Fruit fly (Drosophila melanogaster) whole organism, prepupa: ENCODE results near the gene Syx1A.

Experiments
- CG10631 ChIP-seq: fragments of 200-800 bp; sonication (Bioruptor generic); optimal IDR thresholded peaks from 2 replicates; lab custom pipeline; 2016; ENCODE audit warnings: missing biosample characterization, missing genetic modification characterization
- CG11762 ChIP-seq: fragments of 200-800 bp; sonication (Bioruptor generic); optimal IDR thresholded peaks from 3 replicates; lab custom pipeline; 2016; ENCODE audit warnings: missing biosample characterization, missing genetic modification characterization; ENCODE audit not compliant: insufficient read depth
- CG11902 ChIP-seq: fragments of 200-800 bp; sonication (Bioruptor generic); optimal IDR thresholded peaks from 3 replicates; lab custom pipeline; 2016; ENCODE audit warnings: missing biosample characterization, missing genetic modification characterization
- CG1621 ChIP-seq: fragments of 200-800 bp; sonication (Bioruptor generic); optimal IDR thresholded peaks from 3 replicates; lab custom pipeline; 2018; ENCODE audit warnings: missing biosample characterization, mild to moderate bottlenecking, missing genetic modification characterization
- CG3032 ChIP-seq: fragments of 200-800 bp; optimal IDR thresholded peaks from 2 replicates; lab custom pipeline; 2019; ENCODE audit warnings: missing biosample characterization, mild to moderate bottlenecking, missing genetic modification characterization, moderate library complexity
- CG32006 ChIP-seq: fragments of 200-800 bp; sonication (Bioruptor generic); optimal IDR thresholded peaks from 3 replicates; lab custom pipeline; 2017; ENCODE audit warnings: missing biosample characterization, mild to moderate bottlenecking, missing genetic modification characterization
- CG34406 ChIP-seq: fragments of 200-800 bp; sonication (Bioruptor generic); optimal IDR thresholded peaks from 3 replicates; lab custom pipeline; 2016; ENCODE audit warnings: missing biosample characterization, missing genetic modification characterization
- CG3919 ChIP-seq: fragments of 200-800 bp; sonication (Bioruptor generic); optimal IDR thresholded peaks from 3 replicates; lab custom pipeline; 2016; ENCODE audit warnings: missing biosample characterization, missing genetic modification characterization
- CG6276 ChIP-seq: fragments of 200-800 bp; sonication (Bioruptor generic); optimal IDR thresholded peaks from 2 replicates; lab custom pipeline; 2017; ENCODE audit warnings: missing biosample characterization, mild to moderate bottlenecking, missing genetic modification characterization
- CG6808 ChIP-seq: fragments of 200-800 bp; sonication (Bioruptor generic); optimal IDR thresholded peaks from 3 replicates; lab custom pipeline; 2017; ENCODE audit warnings: missing biosample characterization, missing genetic modification characterization, mild to moderate bottlenecking, moderate library complexity, missing genetic modification reagents
- CG6854 ChIP-seq: fragments of 200-800 bp; sonication (Bioruptor generic); optimal IDR thresholded peaks from 2 replicates; lab custom pipeline; 2017; ENCODE audit warnings: missing biosample characterization, mild to moderate bottlenecking, missing genetic modification characterization
- CG7368 ChIP-seq: fragments of 200-800 bp; sonication (Bioruptor generic); optimal IDR thresholded peaks from 3 replicates; lab custom pipeline; 2016; ENCODE audit warnings: missing biosample characterization, missing genetic modification characterization
- CG8319 ChIP-seq: fragments of 200-800 bp; sonication (Bioruptor generic); optimal IDR thresholded peaks from 3 replicates; lab custom pipeline; 2016; ENCODE audit warnings: missing biosample characterization, missing genetic modification characterization
- CG8632 ChIP-seq: fragments of 200-800 bp; sonication (Bioruptor generic); optimal IDR thresholded peaks from 3 replicates; lab custom pipeline; 2016; ENCODE audit warnings: missing biosample characterization, missing genetic modification characterization
- CG9139 ChIP-seq: fragments of 200-800 bp; sonication (Bioruptor generic); optimal IDR thresholded peaks from 3 replicates; lab custom pipeline; 2017; ENCODE audit warnings: missing biosample characterization, mild to moderate bottlenecking, missing genetic modification characterization
- Eip75B ChIP-seq: fragments of 200-800 bp; sonication (Bioruptor generic); optimal IDR thresholded peaks from 3 replicates; lab custom pipeline; 2016; ENCODE audit warnings: missing biosample characterization, missing genetic modification characterization
- Eip93F ChIP-seq: fragments of 200-800 bp; sonication (Bioruptor generic); optimal IDR thresholded peaks from 2 replicates; lab custom pipeline; 2016; ENCODE audit warnings: missing biosample characterization, mild to moderate bottlenecking, missing genetic modification characterization
- Hr38 ChIP-seq: sonication (Bioruptor generic); optimal IDR thresholded peaks from 2 replicates; lab custom pipeline; 2016; ENCODE audit warnings: missing biosample characterization, missing genetic modification characterization
- Lpt ChIP-seq: fragments of 200-800 bp; sonication (Bioruptor generic); optimal IDR thresholded peaks from 3 replicates; lab custom pipeline; 2016; ENCODE audit warnings: missing biosample characterization, missing genetic modification characterization
- Met ChIP-seq: fragments of 200-800 bp; sonication (Bioruptor generic); optimal IDR thresholded peaks from 3 replicates; lab custom pipeline; 2016; ENCODE audit warnings: missing biosample characterization, missing genetic modification characterization
- Sox14 ChIP-seq: fragments of 200-800 bp; sonication (Bioruptor generic); optimal IDR thresholded peaks from 3 replicates; lab custom pipeline; 2016; ENCODE audit warnings: missing biosample characterization, missing genetic modification characterization
- Sox15 ChIP-seq: fragments of 200-800 bp; sonication (Bioruptor generic); optimal IDR thresholded peaks from 3 replicates; lab custom pipeline; 2016; ENCODE audit warnings: missing biosample characterization, missing genetic modification characterization
- dac ChIP-seq: fragments of 200-800 bp; sonication (Bioruptor generic); optimal IDR thresholded peaks from 2 replicates; lab custom pipeline; 2017; ENCODE audit warnings: missing biosample characterization, mild to moderate bottlenecking, missing genetic modification characterization
- dsx ChIP-seq: fragments of 200-800 bp; optimal IDR thresholded peaks from 3 replicates; lab custom pipeline; 2019; ENCODE audit warnings: missing biosample characterization, mild to moderate bottlenecking, missing genetic modification characterization, moderate library complexity; ENCODE audit not compliant: poor library complexity, severe bottlenecking
- esn ChIP-seq: fragments of 200-800 bp; sonication (Bioruptor generic); optimal IDR thresholded peaks from 2 replicates; lab custom pipeline; 2016; ENCODE audit warnings: missing biosample characterization, mild to moderate bottlenecking, missing genetic modification characterization, moderate library complexity
- fd59A ChIP-seq: fragments of 200-800 bp; sonication (Bioruptor generic); optimal IDR thresholded peaks from 2 replicates; lab custom pipeline; 2017; ENCODE audit warnings: missing biosample characterization, mild to moderate bottlenecking, missing genetic modification characterization, missing genetic modification reagents
- fd85E ChIP-seq: fragments of 200-800 bp; sonication (Bioruptor generic); optimal IDR thresholded peaks from 3 replicates; lab custom pipeline; 2016; ENCODE audit warnings: missing biosample characterization, missing genetic modification characterization
- fkh ChIP-seq: fragments of 200-800 bp; sonication (Bioruptor generic); optimal IDR thresholded peaks from 3 replicates; lab custom pipeline; 2017; ENCODE audit warnings: missing biosample characterization, mild to moderate bottlenecking, missing genetic modification characterization, moderate library complexity
- lz ChIP-seq: fragments of 200-800 bp; sonication (Bioruptor generic); optimal IDR thresholded peaks from 3 replicates; lab custom pipeline; 2016; ENCODE audit warnings: missing biosample characterization, missing genetic modification characterization
- net ChIP-seq: fragments of 200-800 bp; sonication (Bioruptor generic); optimal IDR thresholded peaks from 3 replicates; lab custom pipeline; 2016; ENCODE audit warnings: missing biosample characterization, missing genetic modification characterization
- pdm3 ChIP-seq: fragments of 200-800 bp; sonication (Bioruptor generic); optimal IDR thresholded peaks from 3 replicates; lab custom pipeline; 2016; ENCODE audit warnings: missing biosample characterization, missing genetic modification characterization
- salr ChIP-seq, 2 experiments: fragments of 200-800 bp; sonication (Bioruptor generic); optimal IDR thresholded peaks; 3 replicates each; lab custom pipeline; 2016 to 2018; ENCODE audit warnings: missing biosample characterization in 2 of 2, missing genetic modification characterization in 2 of 2, mild to moderate bottlenecking in 1 of 2
- spab ChIP-seq: fragments of 200-800 bp; sonication (Bioruptor generic); optimal IDR thresholded peaks from 2 replicates; lab custom pipeline; 2017; ENCODE audit warnings: missing biosample characterization, mild to moderate bottlenecking, missing genetic modification characterization, missing genetic modification reagents
- ss ChIP-seq, 2 experiments: fragments of 200-800 bp; sonication (Bioruptor generic); optimal IDR thresholded peaks; 2 replicates in 1 of 2; 3 replicates in 1 of 2; lab custom pipeline; 2017 to 2018; ENCODE audit warnings: mild to moderate bottlenecking in 2 of 2, missing biosample characterization in 2 of 2, missing genetic modification characterization in 2 of 2, moderate library complexity in 1 of 2
- svp ChIP-seq: fragments of 200-800 bp; sonication (Bioruptor generic); peaks from one replicate; lab custom pipeline; 2016; ENCODE audit warnings: missing biosample characterization, missing genetic modification characterization
- vri ChIP-seq: fragments of 200-800 bp; sonication (Bioruptor generic); optimal IDR thresholded peaks from 3 replicates; lab custom pipeline; 2016; ENCODE audit warnings: missing biosample characterization, mild to moderate bottlenecking, missing genetic modification characterization

Gene Syx1A

DNA sequence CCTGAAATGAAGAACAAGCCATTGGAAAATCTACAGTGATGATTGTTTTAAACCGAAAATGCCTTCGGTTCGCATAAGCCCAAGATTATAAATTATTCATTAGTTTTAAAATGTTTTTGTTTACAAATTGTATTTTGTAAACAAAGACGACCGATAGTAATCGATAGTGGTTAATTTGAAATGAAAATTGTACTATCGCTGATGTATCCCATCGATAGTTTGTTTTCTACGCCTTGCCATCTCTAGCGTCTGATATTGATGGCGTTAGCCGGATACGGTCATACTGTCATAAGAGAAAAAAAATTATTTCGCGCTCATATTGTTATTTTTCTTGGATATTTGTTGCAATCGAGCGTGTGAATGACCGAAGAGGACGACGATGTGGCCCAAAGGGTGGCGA, 47.5 kb downstream of the Syx1A start, which contains the start of gene SMC1:
Gene SMC1 (plus strand): TSS at position 247 of the 400 bp plus-strand sequence.
- TF ChIP-seq CG3919 (no peak), Sox14 (GFP tag; lab: Kevin White, UChicago) (peak; percentile 94), esn (GFP tag; lab: Kevin White, UChicago) (peak; percentile 47), Lpt (GFP tag; lab: Kevin White, UChicago) (no peak), fkh (GFP tag; lab: Kevin White, UChicago) (peak; percentile 99), CG3032 (peak; percentile 27), CG7368 (GFP tag; lab: Kevin White, UChicago) (no peak), dsx (GFP tag; lab: Kevin White, UChicago) (peak; percentile 62), salr (GFP tag; optimal IDR thresholded peaks at IDR 0.05; lab: Kevin White, UChicago) (no peak), lz (GFP tag; lab: Kevin White, UChicago) (peak; percentile 40), CG11762 (no peak), dac (GFP tag; lab: Kevin White, UChicago) (no peak), svp (GFP tag; lab: Kevin White, UChicago) (no peak)

DNA sequence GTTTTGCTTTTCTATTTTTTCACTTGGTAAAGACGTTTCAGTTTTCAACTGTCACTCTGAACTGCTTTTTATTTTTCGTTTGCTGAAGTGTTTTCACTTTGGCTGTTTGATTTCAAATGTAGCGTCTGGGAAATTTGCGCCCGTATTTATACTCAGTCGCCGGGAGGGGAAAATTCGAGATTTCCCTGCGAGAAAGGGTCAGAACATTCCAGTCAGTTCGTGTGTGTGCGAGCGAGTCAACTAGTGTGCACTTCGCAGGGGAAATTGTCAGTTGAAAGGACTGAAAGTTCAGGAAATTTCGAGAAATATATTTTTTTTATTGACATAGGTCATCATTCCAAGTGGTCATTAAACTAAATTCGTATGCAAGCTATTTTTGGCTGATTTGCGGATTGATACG, 48.4 kb downstream of the Syx1A start, which contains the start of gene Hsp68:
Gene Hsp68 (minus strand): TSS at position 123 of the 400 bp plus-strand sequence.
- no peak for TF ChIP-seq CG9139 (GFP tag; lab: Kevin White, UChicago)
- no peak for TF ChIP-seq spab
- peak; percentile 43 for TF ChIP-seq CG6808
- TF ChIP-seq Sox14 (GFP tag; lab: Kevin White, UChicago) = peak; percentile 32
- no peak for TF ChIP-seq fd85E (GFP tag; lab: Kevin White, UChicago)
- TF ChIP-seq dsx (GFP tag; lab: Kevin White, UChicago) = peak; percentile 55
- TF ChIP-seq CG6854 (GFP tag; lab: Kevin White, UChicago) = peak; percentile 68
- TF ChIP-seq CG8632 (GFP tag; lab: Kevin White, UChicago) = no peak
- TF ChIP-seq CG1621 (tag; lab: Kevin White, UChicago) = peak; percentile 40
- TF ChIP-seq fkh (GFP tag; lab: Kevin White, UChicago) = peak; percentile 28
- peak; percentile 8 for TF ChIP-seq esn (GFP tag; lab: Kevin White, UChicago)
- no peak for TF ChIP-seq CG8319 (GFP tag; lab: Kevin White, UChicago)
- TF ChIP-seq ss (GFP tag; optimal IDR thresholded peaks at IDR 0.05; lab: Kevin White, UChicago) = peak in 1 of 2 experiments; percentile 49
- peak; percentile 87 for TF ChIP-seq svp (GFP tag; lab: Kevin White, UChicago)

DNA sequence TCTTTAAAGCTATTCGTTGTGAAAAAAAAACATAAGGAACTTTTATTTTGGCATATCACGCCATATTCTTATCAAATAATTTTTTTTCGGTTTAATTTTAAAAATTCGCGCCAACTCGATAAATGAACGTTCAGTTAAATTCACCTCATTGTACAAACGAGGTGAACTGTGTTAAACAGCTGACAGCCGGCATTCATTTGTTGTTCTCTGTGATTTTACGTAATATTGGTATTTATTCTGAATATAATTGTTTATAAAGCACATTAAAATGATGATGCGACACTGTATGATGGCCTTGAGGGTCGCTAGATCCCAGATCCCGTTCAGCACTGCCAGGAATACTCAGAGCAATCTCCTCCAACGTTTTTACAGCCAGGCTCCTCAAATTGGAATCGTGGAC, 51.3 kb downstream of the Syx1A start, which contains the start of gene CG6000:
Gene CG6000 (plus strand): TSS at position 165 of the 400 bp plus-strand sequence.
- TF ChIP-seq CG32006 (GFP tag; lab: Kevin White, UChicago) (no peak), CG11762 (no peak), CG11902 (GFP tag; lab: Kevin White, UChicago) (no peak), ss (GFP tag; optimal IDR thresholded peaks at IDR 0.05; lab: Kevin White, UChicago) (no peak), CG34406 (GFP tag; lab: Kevin White, UChicago) (no peak), Sox14 (GFP tag; lab: Kevin White, UChicago) (no peak), Hr38 (no peak), Eip93F (no peak), net (GFP tag; lab: Kevin White, UChicago) (no peak), Eip75B (GFP tag; lab: Kevin White, UChicago) (no peak), CG10631 (GFP tag; lab: Kevin White, UChicago) (no peak), CG9139 (GFP tag; lab: Kevin White, UChicago) (no peak), fd59A (GFP tag; lab: Kevin White, UChicago) (no peak), CG1621 (tag; lab: Kevin White, UChicago) (no peak), Sox15 (no peak), Met (GFP tag; lab: Kevin White, UChicago) (no peak)

DNA sequence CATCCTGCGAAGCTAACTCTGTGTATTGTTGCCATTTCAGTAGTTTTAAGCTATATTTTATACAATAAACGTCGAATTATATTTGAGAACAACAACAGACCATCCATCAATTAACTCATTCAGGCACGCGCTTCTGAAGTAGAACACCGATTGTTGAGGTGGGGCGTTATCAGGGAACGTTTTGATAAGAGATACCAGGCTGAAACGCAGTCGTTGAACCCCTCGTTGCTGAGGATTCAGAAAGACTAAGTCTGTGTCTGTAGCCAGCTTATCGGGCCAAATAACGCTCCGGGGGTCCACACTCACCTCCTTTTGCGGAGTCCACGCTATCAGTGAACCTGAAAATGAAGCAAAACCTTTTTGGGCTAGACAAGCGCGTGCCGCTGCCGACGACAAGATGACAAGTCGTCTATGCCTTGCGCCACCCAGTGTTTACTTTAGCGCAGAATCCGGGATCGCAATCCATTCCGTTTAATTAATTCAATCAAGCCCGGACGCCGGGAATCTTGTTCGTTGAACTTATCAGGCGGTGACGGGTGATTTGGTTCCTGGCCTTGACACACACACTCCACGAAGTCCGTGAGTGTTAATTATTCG, 52.0 kb downstream of the Syx1A start:
- TF ChIP-seq svp (GFP tag; lab: Kevin White, UChicago) (peak; percentile 99), pdm3 (GFP tag; lab: Kevin White, UChicago) (no peak), CG6276 (no peak), CG34406 (GFP tag; lab: Kevin White, UChicago) (no peak), Eip93F (peak; percentile 55), fkh (GFP tag; lab: Kevin White, UChicago) (no peak), vri (GFP tag; lab: Kevin White, UChicago) (peak; percentile 55)
